Worm (Caenorhabditis elegans) whole organism, L4 larva: ENCODE data around the gene lro-1.

Experiments
- D1046.2 ChIP-seq: fragments of 200-800 bp; sonication (Bioruptor generic); IDR thresholded peaks from 2 replicates; pipeline ENCODE4 v1.3.6; 2022; ENCODE audit warnings: missing genetic modification characterization, missing compliant biosample characterization
- F10B5.3 ChIP-seq: sonication (generic microtip); optimal IDR thresholded peaks from 2 replicates; lab custom pipeline; 2016; ENCODE audit warnings: mild to moderate bottlenecking, missing genetic modification characterization, missing compliant biosample characterization
- F26F4.8 ChIP-seq: fragments of 200-800 bp; sonication (Bioruptor generic); conservative IDR thresholded peaks from 2 replicates; pipeline ENCODE4 v1.3.6; 2022; ENCODE audit warnings: missing genetic modification characterization, missing compliant biosample characterization
- F37D6.2 ChIP-seq: sonication (generic microtip); optimal IDR thresholded peaks from 2 replicates; lab custom pipeline; 2016; ENCODE audit warnings: mild to moderate bottlenecking, missing genetic modification characterization, missing compliant biosample characterization
- T20F7.1 ChIP-seq: fragments of 200-800 bp; sonication (Bioruptor generic); optimal IDR thresholded peaks from 2 replicates; lab custom pipeline; 2018; ENCODE audit warnings: mild to moderate bottlenecking, missing genetic modification characterization, missing compliant biosample characterization
- T26A8.4 ChIP-seq: fragments of 200-800 bp; sonication (Bioruptor generic); IDR thresholded peaks from 2 replicates; pipeline ENCODE4 v1.3.6; 2022; ENCODE audit warnings: missing genetic modification characterization, missing compliant biosample characterization
- Y105C5A.15 ChIP-seq: fragments of 200-800 bp; sonication (Bioruptor generic); IDR thresholded peaks from 2 replicates; pipeline ENCODE4 v1.3.6; 2022; ENCODE audit warnings: missing genetic modification characterization, missing compliant biosample characterization
- Y48G9A.11 ChIP-seq: fragments of 200-800 bp; sonication (Bioruptor generic); IDR thresholded peaks from 2 replicates; pipeline ENCODE4 v1.3.6; 2022; ENCODE audit warnings: missing genetic modification reagents, missing genetic modification characterization, missing compliant biosample characterization
- Y75B8A.6 ChIP-seq: fragments of 200-800 bp; sonication (Bioruptor generic); IDR thresholded peaks from 2 replicates; pipeline ENCODE4 v1.3.6; 2022; ENCODE audit warnings: missing genetic modification reagents, missing genetic modification characterization, missing compliant biosample characterization
- ZK337.2 ChIP-seq: fragments of 200-800 bp; sonication (Bioruptor generic); IDR thresholded peaks from 2 replicates; pipeline ENCODE4 v1.3.6; 2022; ENCODE audit warnings: missing genetic modification reagents, missing genetic modification characterization, missing compliant biosample characterization
- ZK546.5 ChIP-seq, 2 experiments: sonication (generic microtip); optimal IDR thresholded peaks; 2 replicates each; lab custom pipeline; 2017; ENCODE audit warnings: missing biosample characterization in 2 of 2, missing genetic modification characterization in 2 of 2
- ama-1 ChIP-seq: fragments of 150-350 bp; optimal IDR thresholded peaks from 2 replicates; lab custom pipeline; 2014; ENCODE audit warnings: inconsistent platforms, mixed read lengths
- arid-1 ChIP-seq: fragments of 200-800 bp; sonication (Bioruptor generic); conservative IDR thresholded peaks from 2 replicates; pipeline ENCODE4 v1.3.6; 2022; ENCODE audit warnings: missing genetic modification reagents, missing genetic modification characterization, missing compliant biosample characterization
- attf-4 ChIP-seq: sonication (generic microtip); optimal IDR thresholded peaks from 3 replicates; lab custom pipeline; 2017; ENCODE audit warnings: missing biosample characterization, missing genetic modification characterization
- ceh-44 ChIP-seq: fragments of 200-800 bp; sonication (Bioruptor generic); IDR thresholded peaks from 2 replicates; pipeline ENCODE4 v1.3.6; 2022; ENCODE audit warnings: missing genetic modification reagents, missing genetic modification characterization, missing compliant biosample characterization
- ceh-62 ChIP-seq: sonication (generic microtip); optimal IDR thresholded peaks from 2 replicates; lab custom pipeline; 2017; ENCODE audit warnings: missing biosample characterization, missing genetic modification characterization
- ceh-82 ChIP-seq: sonication (generic microtip); optimal IDR thresholded peaks from 2 replicates; lab custom pipeline; 2017; ENCODE audit warnings: missing biosample characterization, missing genetic modification characterization
- ces-1 ChIP-seq: fragments of 150-350 bp; sonication (generic microtip); optimal IDR thresholded peaks from 4 replicates; lab custom pipeline; 2014; ENCODE audit warnings: missing biosample characterization, missing genetic modification reagents, missing genetic modification characterization
- dmd-9 ChIP-seq: fragments of 200-800 bp; sonication (Bioruptor generic); IDR thresholded peaks from 2 replicates; pipeline ENCODE4 v1.3.6; 2022; ENCODE audit warnings: missing genetic modification reagents, missing genetic modification characterization, missing compliant biosample characterization
- dpl-1 ChIP-seq: fragments of 150-350 bp; optimal IDR thresholded peaks from 2 replicates; lab custom pipeline; 2014; ENCODE audit warnings: missing biosample characterization, missing genetic modification reagents, missing genetic modification characterization
- dve-1 ChIP-seq: sonication (generic microtip); optimal IDR thresholded peaks from 2 replicates; lab custom pipeline; 2017; ENCODE audit warnings: antibody characterized with exemption, mild to moderate bottlenecking, missing genetic modification characterization, missing compliant biosample characterization; ENCODE audit not compliant: insufficient read depth
- egl-27 ChIP-seq: sonication (generic microtip); optimal IDR thresholded peaks from 3 replicates; lab custom pipeline; 2017; ENCODE audit warnings: missing biosample characterization, missing genetic modification reagents, missing genetic modification characterization
- fkh-10 ChIP-seq: fragments of 150-350 bp; optimal IDR thresholded peaks from 2 replicates; lab custom pipeline; 2014; ENCODE audit warnings: missing biosample characterization, missing genetic modification reagents, missing genetic modification characterization
- fos-1 ChIP-seq: fragments of 150-350 bp; optimal IDR thresholded peaks from 2 replicates; lab custom pipeline; 2014; ENCODE audit warnings: missing biosample characterization, missing genetic modification characterization
- hif-1 ChIP-seq, 2 experiments: sonication (generic microtip); optimal IDR thresholded peaks; 2 replicates each; lab custom pipeline; 2016 to 2017; ENCODE audit warnings: missing compliant biosample characterization in 2 of 2, missing genetic modification characterization in 2 of 2, missing genetic modification reagents in 2 of 2, missing genotype in 2 of 2, mild to moderate bottlenecking in 1 of 2
- hlh-30 ChIP-seq: sonication (generic microtip); optimal IDR thresholded peaks from 2 replicates; lab custom pipeline; 2017; ENCODE audit warnings: antibody characterized with exemption, mild to moderate bottlenecking, missing genetic modification characterization, missing compliant biosample characterization; ENCODE audit not compliant: insufficient read depth
- hmg-1.1 ChIP-seq: fragments of 200-800 bp; sonication (Bioruptor generic); IDR thresholded peaks from 2 replicates; pipeline ENCODE4 v1.3.6; 2022; ENCODE audit warnings: missing genetic modification reagents, missing genetic modification characterization, missing compliant biosample characterization
- jun-1 ChIP-seq: fragments of 150-350 bp; optimal IDR thresholded peaks from 2 replicates; lab custom pipeline; 2014; ENCODE audit warnings: missing biosample characterization, missing genetic modification reagents, missing genetic modification characterization
- lin-13 ChIP-seq: fragments of 150-350 bp; optimal IDR thresholded peaks from 2 replicates; lab custom pipeline; 2014; ENCODE audit warnings: missing biosample characterization, missing genetic modification reagents, missing genetic modification characterization
- lin-15B ChIP-seq: fragments of 150-350 bp; sonication (generic microtip); optimal IDR thresholded peaks from 3 replicates; lab custom pipeline; 2014; ENCODE audit warnings: missing biosample characterization, missing genetic modification characterization
- lin-29 ChIP-seq: fragments of 200-800 bp; sonication (Bioruptor generic); IDR thresholded peaks from 2 replicates; pipeline ENCODE4 v1.3.6; 2022; ENCODE audit warnings: missing genetic modification reagents, missing genetic modification characterization, missing compliant biosample characterization
- lin-38 ChIP-seq: fragments of 200-800 bp; sonication (Bioruptor generic); IDR thresholded peaks from 2 replicates; pipeline ENCODE4 v1.3.6; 2022; ENCODE audit warnings: missing genetic modification reagents, missing genetic modification characterization, missing compliant biosample characterization
- lir-3 ChIP-seq: sonication (generic microtip); optimal IDR thresholded peaks from 2 replicates; lab custom pipeline; 2016; ENCODE audit warnings: mild to moderate bottlenecking, missing genetic modification characterization, missing compliant biosample characterization
- madf-9 ChIP-seq: fragments of 200-800 bp; sonication (Bioruptor generic); conservative IDR thresholded peaks from 2 replicates; pipeline ENCODE4 v1.3.6; 2022; ENCODE audit warnings: missing genetic modification reagents, missing genetic modification characterization, missing compliant biosample characterization
- mep-1 ChIP-seq: fragments of 150-350 bp; sonication (generic microtip); optimal IDR thresholded peaks from 3 replicates; lab custom pipeline; 2014; ENCODE audit warnings: missing biosample characterization, missing genetic modification characterization
- nhr-28 ChIP-seq: fragments of 150-350 bp; optimal IDR thresholded peaks from 2 replicates; lab custom pipeline; 2014; ENCODE audit warnings: missing biosample characterization, missing genetic modification characterization
- nhr-42 ChIP-seq: fragments of 200-800 bp; sonication (Bioruptor generic); IDR thresholded peaks from 2 replicates; pipeline ENCODE4 v1.3.6; 2022; ENCODE audit warnings: missing genetic modification characterization, missing compliant biosample characterization
- nhr-77 ChIP-seq: fragments of 150-350 bp; optimal IDR thresholded peaks from 2 replicates; lab custom pipeline; 2014; ENCODE audit warnings: missing biosample characterization, missing genetic modification characterization
- php-3 ChIP-seq: fragments of 200-800 bp; sonication (Bioruptor generic); IDR thresholded peaks from 2 replicates; pipeline ENCODE4 v1.3.6; 2022; ENCODE audit warnings: missing genetic modification reagents, missing genetic modification characterization, missing compliant biosample characterization
- sdz-12 ChIP-seq: fragments of 200-800 bp; sonication (Bioruptor generic); optimal IDR thresholded peaks from 2 replicates; lab custom pipeline; 2018; ENCODE audit warnings: mild to moderate bottlenecking, missing genetic modification characterization, missing compliant biosample characterization
- snpc-4 ChIP-seq: fragments of 150-350 bp; optimal IDR thresholded peaks from 2 replicates; lab custom pipeline; 2014; ENCODE audit warnings: missing biosample characterization, missing genetic modification characterization
- spr-1 ChIP-seq: sonication (generic microtip); optimal IDR thresholded peaks from 2 replicates; lab custom pipeline; 2016; ENCODE audit warnings: mild to moderate bottlenecking, missing genetic modification characterization, missing compliant biosample characterization
- spr-3 ChIP-seq: fragments of 200-800 bp; sonication (Bioruptor generic); optimal IDR thresholded peaks from 2 replicates; lab custom pipeline; 2018; ENCODE audit warnings: mild to moderate bottlenecking, missing genetic modification characterization, missing compliant biosample characterization
- unc-130 ChIP-seq: sonication (generic microtip); optimal IDR thresholded peaks from 2 replicates; lab custom pipeline; 2016; ENCODE audit warnings: missing genetic modification reagents, missing genetic modification characterization, missing compliant biosample characterization
- unc-62 ChIP-seq, 3 experiments: fragments of 150-350 bp in 1 of 3; sonication (generic microtip); optimal IDR thresholded peaks in 2 of 3; peaks in 1 of 3; 1 replicate in 1 of 3; 2 replicates in 2 of 3; lab custom pipeline; 2014 to 2017; ENCODE audit warnings: missing biosample characterization in 3 of 3, missing genetic modification characterization in 3 of 3, missing genetic modification reagents in 3 of 3, missing genotype in 1 of 3
- vab-7 ChIP-seq: fragments of 200-800 bp; sonication (Bioruptor generic); IDR thresholded peaks from 2 replicates; pipeline ENCODE4 v1.3.6; 2022; ENCODE audit warnings: missing genetic modification reagents, missing genetic modification characterization, missing compliant biosample characterization
- zag-1 ChIP-seq: fragments of 150-350 bp; optimal IDR thresholded peaks from 2 replicates; lab custom pipeline; 2014; ENCODE audit warnings: missing biosample characterization, missing genetic modification characterization
- zfp-3 ChIP-seq: fragments of 200-800 bp; sonication (Bioruptor generic); conservative IDR thresholded peaks from 2 replicates; pipeline ENCODE4 v1.3.6; 2022; ENCODE audit warnings: missing genetic modification reagents, missing genetic modification characterization, missing compliant biosample characterization
- zip-11 ChIP-seq: fragments of 200-800 bp; sonication (Bioruptor generic); IDR thresholded peaks from 2 replicates; pipeline ENCODE4 v1.3.6; 2022; ENCODE audit warnings: missing genetic modification characterization, missing compliant biosample characterization
- zip-2 ChIP-seq: fragments of 150-350 bp; optimal IDR thresholded peaks from 2 replicates; lab custom pipeline; 2014; ENCODE audit warnings: missing biosample characterization, missing genetic modification characterization
- ztf-7 ChIP-seq: fragments of 150-350 bp; optimal IDR thresholded peaks from 2 replicates; lab custom pipeline; 2014; ENCODE audit warnings: missing biosample characterization, missing genetic modification characterization

The lro-1 gene

DNA sequence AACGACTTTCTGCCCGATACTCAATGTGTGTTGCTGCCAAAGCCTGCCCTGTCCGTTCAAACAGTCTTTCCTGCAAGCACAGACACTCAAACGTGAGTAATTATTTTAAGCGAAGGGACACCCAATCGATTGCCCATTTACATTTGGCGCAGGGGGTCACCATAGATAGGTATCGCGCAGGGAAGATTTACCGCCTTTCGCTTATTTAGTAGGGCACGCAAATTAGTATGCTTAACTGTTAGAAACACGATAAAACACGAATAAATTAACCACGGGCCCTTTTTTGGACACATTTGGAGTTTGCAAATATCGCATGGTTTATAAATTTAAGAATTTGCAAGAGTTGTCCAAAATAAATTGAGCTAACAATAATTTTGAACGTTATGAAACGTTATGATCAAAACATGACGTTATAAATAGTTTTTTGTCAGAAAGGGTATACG lies 24.5 kb downstream of the lro-1 start (continued):
- TF ChIP-seq fkh-10 (GFP tag; lab: Kevin White, UChicago) (peak; percentile 100), nhr-77 (tag; lab: Kevin White, UChicago) (peak; percentile 100), php-3 (GFP tag; lab: Robert Waterston, UW) (peak; percentile 98), madf-9 (GFP tag; lab: Robert Waterston, UW) (peak; percentile 99), unc-62 (GFP tag; optimal IDR thresholded peaks at IDR 0.05 in 1 of 2; lab: Kevin White, UChicago) (peak; percentile 93 to 100), unc-62 (tag; optimal IDR thresholded peaks at IDR 0.05; lab: Kevin White, UChicago) (peak; percentile 91), hif-1 (tag; optimal IDR thresholded peaks at IDR 0.05; lab: Kevin White, UChicago) (peak; percentile 85 to 92), dve-1 (tag; lab: Kevin White, UChicago) (peak; percentile 100), ZK546.5 (tag; optimal IDR thresholded peaks at IDR 0.05; lab: Kevin White, UChicago) (peak; percentile 53 to 80), ama-1 (no peak), spr-1 (peak; percentile 98), F10B5.3 (tag; lab: Kevin White, UChicago) (peak; percentile 97), ceh-44 (GFP tag; lab: Robert Waterston, UW) (peak; percentile 45; the same call in 1 of the 2 replicates), mep-1 (tag; lab: Kevin White, UChicago) (peak; percentile 100), T20F7.1 (GFP tag; lab: Kevin White, UChicago) (peak; percentile 94), hmg-1.1 (GFP tag; lab: Robert Waterston, UW) (peak; percentile 100), egl-27 (tag; lab: Kevin White, UChicago) (peak; percentile 95), vab-7 (GFP tag; lab: Robert Waterston, UW) (peak; percentile 98), Y75B8A.6 (GFP tag; lab: Robert Waterston, UW) (peak; percentile 90), jun-1 (tag; lab: Kevin White, UChicago) (peak; percentile 100), T26A8.4 (GFP tag; lab: Robert Waterston, UW) (peak; percentile 100), fos-1 (tag; lab: Kevin White, UChicago) (peak; percentile 95), arid-1 (GFP tag; lab: Robert Waterston, UW) (peak; percentile 96), spr-3 (peak; percentile 99), ZK337.2 (GFP tag; lab: Robert Waterston, UW) (peak; percentile 88), ces-1 (GFP tag; lab: Kevin White, UChicago) (peak; percentile 97), dpl-1 (GFP tag; lab: Kevin White, UChicago) (peak; percentile 74), dmd-9 (peak; percentile 94), lin-13 (GFP tag; lab: Kevin White, UChicago) (peak; percentile 98), nhr-42 (GFP tag; lab: Robert Waterston, UW) (peak; percentile 99), lin-15B (tag; lab: Kevin White, UChicago) (peak; percentile 80), snpc-4 (tag; lab: Kevin White, UChicago) (peak; percentile 62), ceh-62 (tag; lab: Kevin White, UChicago) (no peak), lin-29 (GFP tag; lab: Robert Waterston, UW) (peak; percentile 97), unc-130 (peak; percentile 40), Y105C5A.15 (GFP tag; lab: Robert Waterston, UW) (peak; percentile 92), lir-3 (tag; lab: Kevin White, UChicago) (peak; percentile 95), zip-2 (tag; lab: Kevin White, UChicago) (peak; percentile 97), F26F4.8 (GFP tag; lab: Robert Waterston, UW) (no peak), zag-1 (tag; lab: Kevin White, UChicago) (peak; percentile 99), F37D6.2 (tag; lab: Kevin White, UChicago) (peak; percentile 99), lin-38 (peak; percentile 89), nhr-28 (tag; lab: Kevin White, UChicago) (peak; percentile 89), Y48G9A.11 (0 out of 2 replicates have a peak, but pooled peaks have one; percentile 42), zip-11 (GFP tag; lab: Robert Waterston, UW) (0 out of 2 replicates have a peak, but pooled peaks have one; percentile 38), ceh-82 (peak; percentile 96), hlh-30 (peak; percentile 95), sdz-12 (GFP tag; lab: Kevin White, UChicago) (peak; percentile 85), ztf-7 (peak; percentile 94), D1046.2 (GFP tag; lab: Robert Waterston, UW) (peak; percentile 95), attf-4 (tag; lab: Kevin White, UChicago) (peak; percentile 77), zfp-3 (GFP tag; lab: Robert Waterston, UW) (peak; percentile 97)
